Fruit fly (Drosophila melanogaster): ENCODE measurements around the gene CG11598.

DNA sequence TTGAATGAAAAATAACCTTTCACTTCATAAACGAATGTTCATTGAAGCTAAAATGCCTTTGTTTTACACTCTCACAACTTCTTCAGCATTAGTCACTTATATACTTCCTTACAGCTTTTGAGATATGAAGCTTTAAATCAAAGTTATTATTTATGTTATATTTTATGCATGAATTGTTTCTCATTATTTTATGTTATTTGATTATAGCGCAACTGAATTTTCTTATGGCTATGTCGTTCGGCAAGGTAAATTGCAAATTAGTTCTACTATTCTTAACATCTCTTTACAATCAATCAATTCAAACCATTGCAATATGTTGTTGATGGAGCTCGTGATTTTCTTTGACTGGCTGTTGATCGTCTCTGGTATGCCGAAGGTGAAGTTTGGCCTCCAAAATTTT is 1.5 kb downstream of the CG11598 start, which contains the start of gene CG11600:
- no peak for TF ChIP-seq CG8301 (tag; optimal IDR thresholded peaks at IDR 0.05)
- no peak for TF ChIP-seq CG14655 (GFP tag; optimal IDR thresholded peaks at IDR 0.05)
- TF ChIP-seq gl (tag; optimal IDR thresholded peaks at IDR 0.05): no peak
- no peak for TF ChIP-seq fd96Ca (GFP tag; IDR thresholded peaks at IDR 0.05)
- TF ChIP-seq CG34367 (tag; optimal IDR thresholded peaks at IDR 0.05): no peak
- TF ChIP-seq CG4496 (GFP tag; IDR thresholded peaks at IDR 0.05): no peak
- TF ChIP-seq rn (GFP tag; IDR thresholded peaks at IDR 0.05): no peak
- TF ChIP-seq CG8159 (tag; optimal IDR thresholded peaks at IDR 0.05): no peak
- no peak for TF ChIP-seq CG12605 (GFP tag; IDR thresholded peaks at IDR 0.05)
- no peak for TF ChIP-seq CG32121 (GFP tag; IDR thresholded peaks at IDR 0.05)
- TF ChIP-seq CG10348 (GFP tag; IDR thresholded peaks at IDR 0.05): no peak
- TF ChIP-seq CG13204 (GFP tag; optimal IDR thresholded peaks at IDR 0.05): no peak
